Worm (Caenorhabditis elegans) whole organism, young adult: ENCODE results near the gene lgc-29.

Source experiments
- C17E4.6 ChIP-seq: fragments of 200-800 bp; sonication (Bioruptor generic); IDR thresholded peaks from 2 replicates; pipeline ENCODE4 v1.3.6; 2022; ENCODE audit warnings: missing genetic modification reagents, missing genetic modification characterization, missing compliant biosample characterization
- ama-1 ChIP-seq, 3 experiments: fragments of 150-350 bp in 1 of 3; sonication (generic microtip) in 2 of 3; optimal IDR thresholded peaks; 2 replicates each; lab custom pipeline; 2014 to 2018; ENCODE audit warnings: missing biosample characterization in 2 of 3, missing genetic modification characterization in 2 of 3, missing genetic modification reagents in 2 of 3
- sdz-38 ChIP-seq: sonication (generic microtip); optimal IDR thresholded peaks from 2 replicates; lab custom pipeline; 2016; ENCODE audit warnings: missing genotype, missing genetic modification characterization, missing compliant biosample characterization

DNA sequence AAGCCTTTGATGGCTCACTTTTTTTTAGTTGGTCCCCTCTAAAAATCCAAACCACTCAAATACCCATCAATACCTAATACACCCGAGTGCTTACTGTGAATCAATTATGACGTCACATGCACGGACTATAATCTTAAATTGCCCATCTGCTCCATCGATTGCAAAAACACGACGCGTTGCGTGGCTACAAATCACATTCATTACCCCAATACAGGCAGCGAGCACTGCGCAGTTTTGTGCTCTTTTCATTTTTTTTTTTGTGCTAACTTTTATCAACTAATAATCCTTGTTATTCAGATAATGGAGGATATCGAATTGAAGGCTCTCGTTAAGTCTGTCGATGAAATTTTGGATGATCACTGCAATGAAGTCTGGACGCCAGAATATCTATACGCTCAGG lies 21.3 kb downstream of the lgc-29 start, which contains the start of gene Y45G5AM.5:
- TF ChIP-seq ama-1 (optimal IDR thresholded peaks at IDR 0.05; lab: Kevin White, UChicago) (no peak), ama-1 (GFP tag; optimal IDR thresholded peaks at IDR 0.05; lab: Kevin White, UChicago) (no peak), sdz-38 (no peak), C17E4.6 (GFP tag; lab: Robert Waterston, UW) (no peak)
